Fruit fly (Drosophila melanogaster) whole organism, pupa: ENCODE results near the gene Pburs.

Experiments
- CG12605 ChIP-seq: fragments of 200-800 bp; sonication (Bioruptor generic); IDR thresholded peaks from 2 replicates; pipeline ENCODE4 v1.3.6; 2022; ENCODE audit warnings: missing biosample characterization, missing genetic modification characterization
- CG13204 ChIP-seq: fragments of 200-800 bp; sonication (Bioruptor generic); optimal IDR thresholded peaks from 2 replicates; lab custom pipeline; 2018; ENCODE audit warnings: missing biosample characterization, mild to moderate bottlenecking, missing genetic modification characterization, moderate library complexity
- CG15710 ChIP-seq: fragments of 200-800 bp; sonication (Bioruptor generic); optimal IDR thresholded peaks from 2 replicates; lab custom pipeline; 2018; ENCODE audit warnings: missing biosample characterization, mild to moderate bottlenecking, missing genetic modification characterization, moderate library complexity
- CG17806 ChIP-seq: fragments of 200-800 bp; sonication (Bioruptor generic); optimal IDR thresholded peaks from 2 replicates; lab custom pipeline; 2018; ENCODE audit warnings: missing biosample characterization, mild to moderate bottlenecking, missing genetic modification characterization, moderate library complexity
- CG8159 ChIP-seq: fragments of 200-800 bp; sonication (Bioruptor generic); optimal IDR thresholded peaks from 3 replicates; lab custom pipeline; 2018; ENCODE audit warnings: missing biosample characterization, mild to moderate bottlenecking, missing genetic modification characterization, moderate library complexity
- CG8301 ChIP-seq: fragments of 200-800 bp; sonication (Bioruptor generic); optimal IDR thresholded peaks from 2 replicates; lab custom pipeline; 2018; ENCODE audit warnings: missing biosample characterization, mild to moderate bottlenecking, missing genetic modification characterization
- CG9948 ChIP-seq: fragments of 200-800 bp; sonication (Bioruptor generic); optimal IDR thresholded peaks from 2 replicates; lab custom pipeline; 2018; ENCODE audit warnings: missing biosample characterization, mild to moderate bottlenecking, missing genetic modification characterization, moderate library complexity
- EcR ChIP-seq: fragments of 200-800 bp; sonication (Bioruptor generic); optimal IDR thresholded peaks from 3 replicates; lab custom pipeline; 2019; ENCODE audit warnings: missing biosample characterization, missing genetic modification characterization, mild to moderate bottlenecking, moderate library complexity, missing genetic modification reagents
- Ets98B ChIP-seq: fragments of 200-800 bp; sonication (Bioruptor generic); IDR thresholded peaks from 2 replicates; pipeline ENCODE4 v1.3.6; 2022; ENCODE audit warnings: missing biosample characterization, missing genetic modification characterization
- Pif1A ChIP-seq: fragments of 200-800 bp; sonication (Bioruptor generic); optimal IDR thresholded peaks from 3 replicates; lab custom pipeline; 2016; ENCODE audit warnings: missing biosample characterization, missing genetic modification characterization
- Pif1B ChIP-seq: fragments of 200-800 bp; sonication (Bioruptor generic); optimal IDR thresholded peaks from 3 replicates; lab custom pipeline; 2016; ENCODE audit warnings: missing biosample characterization, missing genetic modification characterization
- Snoo ChIP-seq: fragments of 200-800 bp; sonication (Bioruptor generic); optimal IDR thresholded peaks from 3 replicates; lab custom pipeline; 2017; ENCODE audit warnings: missing biosample characterization, mild to moderate bottlenecking, missing genetic modification characterization, inconsistent platforms
- gl ChIP-seq: fragments of 200-800 bp; sonication (Bioruptor generic); optimal IDR thresholded peaks from 2 replicates; lab custom pipeline; 2018; ENCODE audit warnings: missing biosample characterization, mild to moderate bottlenecking, missing genetic modification characterization
- rn ChIP-seq: fragments of 200-800 bp; sonication (Bioruptor generic); IDR thresholded peaks from 2 replicates; pipeline ENCODE4 v1.3.6; 2022; ENCODE audit warnings: missing biosample characterization, missing genetic modification characterization

DNA sequence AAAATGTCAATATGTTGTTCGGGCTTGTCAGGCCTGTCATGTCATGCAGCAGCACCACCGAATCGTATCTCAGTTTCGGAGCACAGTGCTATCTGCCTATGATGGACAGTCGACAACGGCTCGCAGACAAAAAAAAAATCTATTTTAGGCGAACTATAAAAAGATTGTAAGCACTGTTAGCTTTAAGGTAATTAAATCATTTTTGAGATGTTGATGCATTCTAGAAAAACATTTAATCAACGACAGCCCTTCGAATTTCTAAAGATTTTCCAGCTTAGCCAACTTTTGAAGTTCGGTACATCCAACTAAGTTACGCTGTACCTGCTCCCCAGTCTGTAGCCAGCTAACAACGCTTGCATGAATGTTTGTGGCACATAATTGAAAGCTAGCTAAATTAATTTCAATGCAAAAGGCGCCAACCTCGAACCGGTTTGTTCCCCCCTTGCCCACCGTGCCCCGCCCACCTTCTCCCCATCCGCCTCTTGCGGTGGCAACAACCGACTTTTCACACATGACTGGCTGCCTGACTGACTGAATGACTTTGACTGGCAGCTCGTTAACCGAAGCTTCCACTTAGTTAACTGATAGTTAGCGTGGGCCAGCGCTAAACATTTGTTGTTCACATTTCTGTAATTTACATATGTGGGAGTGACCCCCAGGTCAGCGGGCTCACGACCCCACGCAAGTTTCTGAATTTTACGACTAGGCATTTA is 41.2 kb upstream of the Pburs start:
- TF ChIP-seq CG8159 (tag; lab: Kevin White, UChicago) (peak; percentile 17), CG15710 (peak; percentile 69), Snoo (tag; lab: Kevin White, UChicago) (no peak), CG8301 (tag; lab: Kevin White, UChicago) (peak; percentile 33), CG13204 (GFP tag; lab: Kevin White, UChicago) (peak; percentile 19), CG9948 (tag; lab: Kevin White, UChicago) (peak; percentile 17), Pif1B (GFP tag; lab: Kevin White, UChicago) (peak; percentile 20), CG12605 (GFP tag; lab: Robert Waterston, UW) (peak; percentile 55), rn (no peak), EcR (GFP tag; lab: Kevin White, UChicago) (peak; percentile 31), Pif1A (peak; percentile 11), CG17806 (tag; lab: Kevin White, UChicago) (no peak), gl (no peak), Ets98B (GFP tag; lab: Robert Waterston, UW) (peak; percentile 67)
